Fruit fly (Drosophila melanogaster): Measurements from ENCODE around the gene Traf6.

Gene Traf6

dm6 chrX:8113386-8114279 lies 43.6 kb downstream of the Traf6 start (continued):
- peak; percentile 82 for TF ChIP-seq CG18599 (GFP tag; optimal IDR thresholded peaks at IDR 0.05)
- TF ChIP-seq Ets65A (GFP tag): peak; percentile 84
- TF ChIP-seq schlank (tag; optimal IDR thresholded peaks at IDR 0.05): peak; percentile 89
- TF ChIP-seq Dll (GFP tag; IDR thresholded peaks at IDR 0.05; ENCODE audit: partially characterized antibody): no peak
- no peak for TF ChIP-seq trem (tag; optimal IDR thresholded peaks at IDR 0.05)
- peak; percentile 63 for TF ChIP-seq HLH54F (GFP tag; optimal IDR thresholded peaks at IDR 0.05)
- TF ChIP-seq CG9876 (GFP tag; optimal IDR thresholded peaks at IDR 0.05): no peak
- no peak for TF ChIP-seq pum (GFP tag; optimal IDR thresholded peaks at IDR 0.05)
- TF ChIP-seq CG11723 (GFP tag; optimal IDR thresholded peaks at IDR 0.05): no peak
- TF ChIP-seq CG16779 (GFP tag; IDR thresholded peaks at IDR 0.05): 0 out of 2 replicates have a peak, but pooled peaks have one; percentile 32
- TF ChIP-seq cad (GFP tag; optimal IDR thresholded peaks at IDR 0.05): no peak
- no peak for TF ChIP-seq dmrt11E (tag; optimal IDR thresholded peaks at IDR 0.05)
- no peak for TF ChIP-seq fru (optimal IDR thresholded peaks at IDR 0.05)
- peak; percentile 21 for TF ChIP-seq sd (tag; optimal IDR thresholded peaks at IDR 0.05)
- TF ChIP-seq Ssrp (tag; optimal IDR thresholded peaks at IDR 0.05): no peak
- TF ChIP-seq CHES-1-like (GFP tag; optimal IDR thresholded peaks at IDR 0.05): peak; percentile 70
- TF ChIP-seq CG3407 (GFP tag; optimal IDR thresholded peaks at IDR 0.05): no peak
- TF ChIP-seq inv (GFP tag; IDR thresholded peaks at IDR 0.05; ENCODE audit: partially characterized antibody): no peak
- TF ChIP-seq Dad (GFP tag; optimal IDR thresholded peaks at IDR 0.05): no peak
- peak; percentile 56 for TF ChIP-seq CG13894 (tag; optimal IDR thresholded peaks at IDR 0.05)
- no peak for TF ChIP-seq Eip74EF (GFP tag; optimal IDR thresholded peaks at IDR 0.05)
- peak; percentile 34; the same call in 1 of the 3 replicates for TF ChIP-seq B-H1 (GFP tag; IDR thresholded peaks at IDR 0.05)
- no peak for TF ChIP-seq CG17802 (tag; optimal IDR thresholded peaks at IDR 0.05)
- no peak for TF ChIP-seq danr (GFP tag; IDR thresholded peaks at IDR 0.05)
- peak; percentile 72; the same call in 1 of the 2 replicates for TF ChIP-seq NFAT (GFP tag; IDR thresholded peaks at IDR 0.05)
- TF ChIP-seq bsh (GFP tag; optimal IDR thresholded peaks at IDR 0.05): peak in 1 of 2 experiments; percentile 18
- TF ChIP-seq psq (GFP tag; optimal IDR thresholded peaks at IDR 0.05): no peak
- TF ChIP-seq odd (GFP tag; optimal IDR thresholded peaks at IDR 0.05): no peak
- TF ChIP-seq CG10543 (GFP tag; optimal IDR thresholded peaks at IDR 0.05): no peak
- no peak for TF ChIP-seq ERR (GFP tag; optimal IDR thresholded peaks at IDR 0.05)
- TF ChIP-seq run (tag; optimal IDR thresholded peaks at IDR 0.05): no peak
- peak; percentile 42 for TF ChIP-seq CG1647 (GFP tag; optimal IDR thresholded peaks at IDR 0.05)
- TF ChIP-seq twi (tag; optimal IDR thresholded peaks at IDR 0.05): no peak
- no peak for TF ChIP-seq Kr (GFP tag; optimal IDR thresholded peaks at IDR 0.05)
- TF ChIP-seq CG15479 (GFP tag; optimal IDR thresholded peaks at IDR 0.05): no peak
- TF ChIP-seq CG17361 (GFP tag; IDR thresholded peaks at IDR 0.05): 0 out of 3 replicates have a peak, but pooled peaks have one; percentile 16
- peak; percentile 47 for TF ChIP-seq Xbp1 (GFP tag; optimal IDR thresholded peaks at IDR 0.05)
- TF ChIP-seq z (GFP tag; IDR thresholded peaks at IDR 0.05): no peak
- TF ChIP-seq MBD-R2 (GFP tag; IDR thresholded peaks at IDR 0.05): peak; percentile 56; the same call in 1 of the 2 replicates
- TF ChIP-seq pros (GFP tag; optimal IDR thresholded peaks at IDR 0.05): no peak
- TF ChIP-seq CG12236 (GFP tag; optimal IDR thresholded peaks at IDR 0.05): no peak
- no peak for TF ChIP-seq knrl (GFP tag; IDR thresholded peaks at IDR 0.05; ENCODE audit: partially characterized antibody)
- TF ChIP-seq phol (tag; optimal IDR thresholded peaks at IDR 0.05): peak; percentile 15
- TF ChIP-seq slbo (GFP tag; IDR thresholded peaks at IDR 0.05): peak; percentile 89
- TF ChIP-seq Ptx1 (GFP tag; IDR thresholded peaks at IDR 0.05): peak; percentile 67
- TF ChIP-seq CG7786 (GFP tag; optimal IDR thresholded peaks at IDR 0.05): peak; percentile 69
- TF ChIP-seq maf-S (GFP tag; optimal IDR thresholded peaks at IDR 0.05): peak; percentile 67
- TF ChIP-seq ATbp (GFP tag; optimal IDR thresholded peaks at IDR 0.05): no peak
- no peak for TF ChIP-seq CG10267 (tag; optimal IDR thresholded peaks at IDR 0.05)

Data from whole organism, embryonic.